Fruit fly (Drosophila melanogaster): ENCODE measurements around the gene CG12768.

CG12768 gene

DNA sequence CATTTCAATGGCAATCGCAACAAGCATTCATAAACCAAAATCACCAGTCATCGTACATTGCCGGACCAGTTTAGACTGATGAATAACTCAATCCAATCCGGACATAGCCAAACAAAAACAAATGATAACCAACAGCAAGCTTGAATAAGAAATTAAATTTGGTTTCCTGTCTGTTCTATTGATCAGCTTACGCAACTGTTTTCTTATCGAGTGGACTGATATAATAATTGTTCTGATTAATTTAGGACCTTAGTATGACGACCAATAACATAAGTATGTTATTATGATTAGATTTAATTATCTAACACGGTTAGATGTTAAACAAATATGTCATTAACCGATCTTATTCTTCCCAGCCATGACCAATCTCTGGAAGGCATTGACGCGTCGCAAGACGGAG lies 19.3 kb upstream of the CG12768 start:
- TF ChIP-seq CG14655 (GFP tag; optimal IDR thresholded peaks at IDR 0.05) (no peak), CG13204 (GFP tag; optimal IDR thresholded peaks at IDR 0.05) (no peak), Snoo (tag; optimal IDR thresholded peaks at IDR 0.05) (no peak)

DNA sequence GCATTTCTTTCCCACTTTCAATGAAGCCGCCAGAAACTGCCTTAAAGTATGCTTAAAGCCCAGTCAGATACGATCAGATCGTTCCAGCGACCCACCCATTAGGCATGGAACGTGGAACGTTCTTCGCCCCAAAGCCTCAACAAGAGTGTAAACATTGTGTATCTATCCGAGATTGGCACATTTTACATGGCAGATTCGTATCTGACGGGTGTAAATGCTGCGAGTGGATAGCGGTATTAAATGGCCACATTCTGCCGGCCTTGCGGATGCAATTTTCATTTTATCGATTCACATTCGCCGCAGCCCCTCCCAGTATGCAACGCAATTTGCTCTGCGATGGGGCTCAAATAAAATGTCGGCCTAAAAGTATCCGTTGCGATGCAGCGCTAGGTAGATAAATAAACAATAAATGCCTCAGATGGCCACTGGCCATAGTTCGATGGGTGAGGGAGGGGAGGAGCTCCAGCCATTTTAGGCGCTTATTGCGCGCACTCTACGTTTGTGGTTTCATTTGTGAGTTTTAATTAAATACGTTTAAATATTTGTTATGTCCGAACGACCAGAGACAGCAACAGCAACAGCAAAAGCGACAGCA lies 15.5 kb upstream of the CG12768 start:
- TF ChIP-seq CG8159 (tag; optimal IDR thresholded peaks at IDR 0.05): no peak
- TF ChIP-seq D1 (tag; optimal IDR thresholded peaks at IDR 0.05): peak; percentile 15
- TF ChIP-seq CG17806 (tag; optimal IDR thresholded peaks at IDR 0.05): no peak
- TF ChIP-seq CG15710 (tag; optimal IDR thresholded peaks at IDR 0.05): no peak

DNA sequence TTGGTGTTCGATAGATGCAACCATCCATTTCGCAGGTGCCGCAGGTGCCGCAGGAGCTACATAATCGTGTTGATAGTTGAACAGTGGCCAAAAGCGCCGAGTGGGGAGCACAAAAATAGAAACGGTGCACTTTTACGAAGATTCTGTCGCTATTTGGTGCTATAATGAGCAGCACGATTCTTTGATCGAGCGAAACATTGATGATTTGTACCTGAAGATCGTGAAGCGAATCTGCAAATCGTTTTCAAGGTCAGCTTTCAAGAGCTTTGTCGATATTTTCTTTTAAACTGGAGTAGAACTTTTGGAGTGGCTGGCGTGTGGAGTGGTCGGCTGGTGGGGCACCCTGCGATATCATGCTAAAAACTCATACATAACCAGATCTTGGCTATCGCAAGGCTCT lies 11.8 kb upstream of the CG12768 start, which contains the start of gene CG11131:
TSS of gene CG11131 (plus strand) at position 301 of the 400 bp plus-strand sequence.
- TF ChIP-seq CG14655 (GFP tag; optimal IDR thresholded peaks at IDR 0.05) (no peak), CG15710 (tag; optimal IDR thresholded peaks at IDR 0.05) (no peak), CG32121 (GFP tag; IDR thresholded peaks at IDR 0.05) (no peak), CG8159 (tag; optimal IDR thresholded peaks at IDR 0.05) (no peak), CG8301 (tag; optimal IDR thresholded peaks at IDR 0.05) (no peak), CG9948 (tag; optimal IDR thresholded peaks at IDR 0.05) (no peak), Pif1B (GFP tag; optimal IDR thresholded peaks at IDR 0.05) (no peak), CG4496 (GFP tag; IDR thresholded peaks at IDR 0.05) (no peak), fd96Ca (GFP tag; IDR thresholded peaks at IDR 0.05) (no peak), CG34367 (tag; optimal IDR thresholded peaks at IDR 0.05) (no peak), EcR (GFP tag; optimal IDR thresholded peaks at IDR 0.05) (no peak), Snoo (tag; optimal IDR thresholded peaks at IDR 0.05) (no peak), CG12605 (GFP tag; IDR thresholded peaks at IDR 0.05) (no peak), Pif1A (GFP tag; optimal IDR thresholded peaks at IDR 0.05) (no peak), rn (GFP tag; IDR thresholded peaks at IDR 0.05) (no peak), D1 (tag; optimal IDR thresholded peaks at IDR 0.05) (no peak), Ets98B (GFP tag; IDR thresholded peaks at IDR 0.05) (no peak), CG17806 (tag; optimal IDR thresholded peaks at IDR 0.05) (no peak), gl (tag; optimal IDR thresholded peaks at IDR 0.05) (no peak)

DNA sequence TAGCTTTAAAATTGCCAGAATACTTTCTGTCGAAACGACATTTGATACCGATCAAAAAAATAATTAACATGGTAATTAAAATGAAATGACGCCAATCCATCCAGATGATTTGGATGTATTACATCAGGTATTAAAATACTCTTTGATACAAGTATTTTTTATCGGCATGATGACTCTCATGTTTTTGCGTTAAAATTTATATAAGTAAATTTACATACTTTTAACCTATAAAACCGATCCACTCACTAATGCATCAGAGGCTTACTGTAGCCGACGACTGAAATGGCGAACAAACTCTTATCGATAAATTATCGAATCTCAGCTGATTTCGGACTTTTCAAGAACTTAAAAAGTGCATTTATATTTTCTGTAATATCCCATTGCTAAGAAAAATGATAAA lies 8.7 kb upstream of the CG12768 start, which contains the start of gene BoYb:
TSS of gene BoYb (plus strand) at position 301 of the 400 bp plus-strand sequence.
- no peak for TF ChIP-seq CG34367 (tag; optimal IDR thresholded peaks at IDR 0.05)
- TF ChIP-seq CG8159 (tag; optimal IDR thresholded peaks at IDR 0.05): no peak
- no peak for TF ChIP-seq fd96Ca (GFP tag; IDR thresholded peaks at IDR 0.05)
- TF ChIP-seq CG15710 (tag; optimal IDR thresholded peaks at IDR 0.05): no peak
- TF ChIP-seq CG13204 (GFP tag; optimal IDR thresholded peaks at IDR 0.05): no peak
- no peak for TF ChIP-seq gl (tag; optimal IDR thresholded peaks at IDR 0.05)
- no peak for TF ChIP-seq Ets98B (GFP tag; IDR thresholded peaks at IDR 0.05)
- TF ChIP-seq CG32121 (GFP tag; IDR thresholded peaks at IDR 0.05): no peak
- TF ChIP-seq CG10348 (GFP tag; IDR thresholded peaks at IDR 0.05): no peak
- no peak for TF ChIP-seq CG4496 (GFP tag; IDR thresholded peaks at IDR 0.05)

DNA sequence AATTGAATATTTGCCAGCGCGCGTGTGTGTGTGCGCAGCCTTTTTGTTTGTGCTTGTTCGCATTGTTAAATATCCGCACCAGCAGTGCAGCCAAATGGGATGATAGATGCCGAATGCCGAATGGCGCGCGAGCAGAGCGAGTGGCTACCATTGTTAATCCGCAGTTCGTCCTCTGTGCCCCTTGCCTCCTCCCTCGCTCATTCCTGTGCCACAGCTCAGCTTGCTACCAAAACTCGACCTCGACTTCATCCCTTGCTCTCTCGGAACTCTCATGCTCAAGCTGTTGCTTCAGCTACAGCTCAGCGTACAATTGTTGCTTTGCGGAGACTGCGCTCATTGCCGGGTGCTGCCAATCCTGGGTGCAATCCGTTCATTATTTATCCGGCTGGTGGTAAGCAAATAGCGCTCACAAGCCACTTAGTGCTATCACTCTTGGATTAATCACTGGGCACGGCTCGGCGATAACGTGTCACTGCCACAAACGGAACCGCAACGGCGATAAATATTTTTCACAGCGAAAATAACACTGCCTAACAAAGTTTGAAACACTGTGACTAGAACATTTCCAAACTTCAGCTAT lies 876 bp upstream of the CG12768 start:
- TF ChIP-seq EcR (GFP tag; optimal IDR thresholded peaks at IDR 0.05): no peak
- no peak for TF ChIP-seq CG15710 (tag; optimal IDR thresholded peaks at IDR 0.05)
- TF ChIP-seq CG10348 (GFP tag; IDR thresholded peaks at IDR 0.05): no peak
- TF ChIP-seq CG4496 (GFP tag; IDR thresholded peaks at IDR 0.05): 0 out of 3 replicates have a peak, but pooled peaks have one; percentile 11

DNA sequence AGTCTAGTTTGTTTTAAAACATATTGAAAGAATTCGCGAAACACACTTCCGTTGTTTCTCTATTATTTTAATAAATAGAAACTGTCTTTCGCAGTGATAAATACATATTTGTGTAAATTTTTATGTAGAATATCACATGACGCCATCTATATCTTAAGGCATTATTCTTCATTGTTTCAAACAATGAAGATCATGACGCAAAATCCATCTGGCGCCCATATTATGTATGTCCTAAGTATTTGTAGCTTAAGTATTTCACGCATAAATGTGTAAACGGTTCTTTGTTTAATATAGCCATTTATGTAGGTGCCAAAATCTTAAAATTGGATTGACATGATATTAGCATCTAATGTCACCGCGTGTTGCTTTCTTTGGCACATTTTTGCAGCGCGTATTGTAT lies 30.0 kb downstream of the CG12768 start:
- TF ChIP-seq EcR (GFP tag; optimal IDR thresholded peaks at IDR 0.05) (no peak), Pif1B (GFP tag; optimal IDR thresholded peaks at IDR 0.05) (no peak), gl (tag; optimal IDR thresholded peaks at IDR 0.05) (no peak), CG12605 (GFP tag; IDR thresholded peaks at IDR 0.05) (no peak), CG10348 (GFP tag; IDR thresholded peaks at IDR 0.05) (no peak), CG34367 (tag; optimal IDR thresholded peaks at IDR 0.05) (no peak), CG13204 (GFP tag; optimal IDR thresholded peaks at IDR 0.05) (no peak)

DNA sequence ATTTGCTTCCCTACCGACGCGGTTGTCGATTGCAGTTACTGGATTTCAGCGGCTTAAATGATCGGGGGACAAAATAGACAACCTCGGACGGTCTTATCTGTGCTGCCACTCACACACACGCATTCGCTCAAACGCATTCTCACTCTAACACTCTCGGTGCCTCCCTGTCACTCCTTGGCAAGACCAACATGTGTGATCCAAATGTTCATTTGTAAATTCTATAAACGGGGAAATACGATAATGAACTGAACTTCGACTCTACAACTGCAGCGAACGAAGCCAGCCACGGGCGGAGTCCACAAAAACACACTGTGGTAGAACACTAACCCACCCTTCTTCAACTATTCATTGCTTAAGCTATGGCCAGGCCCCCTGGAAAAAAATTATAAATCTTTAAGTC lies 33.2 kb downstream of the CG12768 start:
- TF ChIP-seq CG8159 (tag; optimal IDR thresholded peaks at IDR 0.05) (no peak), Pif1B (GFP tag; optimal IDR thresholded peaks at IDR 0.05) (no peak), CG8301 (tag; optimal IDR thresholded peaks at IDR 0.05) (no peak), Ets98B (GFP tag; IDR thresholded peaks at IDR 0.05) (no peak), CG4496 (GFP tag; IDR thresholded peaks at IDR 0.05) (0 out of 3 replicates have a peak, but pooled peaks have one; percentile 38), CG9948 (tag; optimal IDR thresholded peaks at IDR 0.05) (no peak)

All from whole organism, pupa.